Fruit fly (Drosophila melanogaster) whole organism, larva: ENCODE data around the gene CG32813.

Source experiments
- noc ChIP-seq: fragments of 200-800 bp; sonication (Bioruptor generic); optimal IDR thresholded peaks from 3 replicates; lab custom pipeline; 2019; ENCODE audit warnings: missing biosample characterization, mild to moderate bottlenecking, missing genetic modification characterization, moderate library complexity

CG32813 gene

DNA sequence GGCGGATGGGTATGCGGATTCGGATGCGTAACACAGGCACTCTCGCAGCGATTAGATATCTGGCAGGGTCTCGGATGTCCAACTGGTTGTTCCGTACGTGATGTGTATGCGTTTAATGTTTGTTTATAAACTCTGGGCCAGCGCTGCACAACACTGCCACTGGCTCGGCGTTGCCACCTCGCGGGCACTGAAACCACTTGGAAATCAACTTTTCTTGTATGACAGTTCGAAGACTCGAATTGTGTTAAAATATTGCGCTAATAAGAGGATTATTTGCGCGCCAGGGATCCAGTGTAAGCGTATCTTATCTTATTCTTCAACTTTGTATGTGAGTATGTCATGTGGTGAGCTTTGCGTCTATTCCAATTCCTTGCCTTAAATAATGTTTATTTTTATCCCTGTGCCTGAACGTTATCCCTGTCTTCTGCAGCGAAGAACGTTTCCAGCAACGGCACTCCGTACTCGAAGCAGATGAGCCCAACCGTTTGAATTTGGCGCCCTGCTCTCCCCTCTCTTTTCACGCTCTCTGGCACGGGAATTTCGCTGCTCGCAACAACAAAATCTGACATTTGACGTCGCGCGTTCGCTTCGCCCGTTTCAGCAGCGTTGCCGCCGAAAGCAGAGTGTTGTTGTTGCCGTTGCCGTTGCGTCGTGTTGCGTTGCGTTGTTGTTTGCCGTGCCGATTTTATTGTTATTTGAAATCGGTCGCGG lies at the start of gene CG32813, which contains the start of gene CG3719:
CG32813 (plus strand) TSS at position 565 of the 711 bp plus-strand sequence.
CG3719 (minus strand) TSS at position 131 of the 711 bp plus-strand sequence.
- no peak for TF ChIP-seq noc (tag; lab: Kevin White, UChicago)

DNA sequence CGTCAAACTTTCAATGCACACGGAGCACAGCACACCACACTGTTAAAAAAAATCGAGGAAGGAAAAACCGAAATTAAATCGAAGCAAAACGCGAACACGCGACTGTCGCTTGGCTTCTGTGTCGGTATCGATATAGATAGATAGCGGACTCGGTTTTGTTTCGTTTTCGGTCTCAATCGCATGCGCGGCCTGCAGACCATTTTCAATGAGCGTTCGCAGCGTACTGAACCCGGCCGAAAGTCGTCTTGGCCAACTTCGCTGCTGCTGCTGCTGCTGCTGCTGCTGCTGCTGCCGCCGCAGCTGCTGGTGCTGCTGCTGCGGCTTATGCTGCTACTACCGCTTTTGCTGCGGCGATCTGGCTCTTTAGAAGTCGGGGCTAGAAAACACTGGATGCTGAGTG lies 42.7 kb upstream of the CG32813 start:
- TF ChIP-seq noc (tag; lab: Kevin White, UChicago) = no peak

DNA sequence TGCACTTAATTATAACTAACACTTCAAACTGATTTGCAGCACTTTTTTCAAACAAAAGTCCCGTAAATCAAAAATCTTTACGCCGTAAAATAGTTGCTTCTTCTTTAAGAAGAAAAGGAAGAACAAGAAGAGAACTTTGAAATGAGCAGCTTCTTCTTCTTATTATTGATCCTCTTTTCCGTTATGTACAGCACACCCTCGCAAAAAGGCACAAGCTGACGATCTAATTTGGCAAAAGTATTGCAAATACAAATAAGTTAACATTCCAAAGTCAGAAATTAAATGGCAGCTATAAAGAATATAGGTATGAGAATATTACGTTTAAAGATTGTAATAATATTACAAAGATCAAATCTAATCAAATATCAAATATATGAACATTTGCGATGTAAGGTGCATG lies 39.2 kb upstream of the CG32813 start, which contains the start of gene CG11409:
CG11409 (minus strand) TSS at position 60 of the 400 bp plus-strand sequence.
- TF ChIP-seq noc (tag; lab: Kevin White, UChicago) = no peak

DNA sequence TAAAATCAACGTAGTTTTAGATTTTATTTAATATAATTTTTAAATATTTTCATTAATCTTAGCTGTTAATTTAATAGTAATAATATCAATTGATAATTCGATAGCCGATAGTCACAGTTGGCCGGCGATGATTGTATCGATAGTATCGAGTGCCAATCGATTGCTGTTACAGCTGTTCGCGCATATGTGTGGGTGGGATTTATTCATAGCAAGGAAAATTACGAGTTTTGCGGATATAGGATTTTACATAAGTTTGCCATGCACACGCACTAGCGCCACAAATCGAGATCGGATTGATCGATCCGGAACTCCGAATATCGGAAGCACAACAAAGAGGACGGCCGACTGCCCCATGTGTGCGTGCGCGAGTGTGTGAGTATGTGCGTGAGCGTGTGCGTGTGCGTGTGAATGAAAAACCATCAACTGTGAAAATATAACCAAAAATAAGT lies 38.7 kb upstream of the CG32813 start, which contains the start of gene Naa30A:
Naa30A (plus strand) TSS at position 163 of the 449 bp plus-strand sequence.
- no peak for TF ChIP-seq noc (tag; lab: Kevin White, UChicago)

DNA sequence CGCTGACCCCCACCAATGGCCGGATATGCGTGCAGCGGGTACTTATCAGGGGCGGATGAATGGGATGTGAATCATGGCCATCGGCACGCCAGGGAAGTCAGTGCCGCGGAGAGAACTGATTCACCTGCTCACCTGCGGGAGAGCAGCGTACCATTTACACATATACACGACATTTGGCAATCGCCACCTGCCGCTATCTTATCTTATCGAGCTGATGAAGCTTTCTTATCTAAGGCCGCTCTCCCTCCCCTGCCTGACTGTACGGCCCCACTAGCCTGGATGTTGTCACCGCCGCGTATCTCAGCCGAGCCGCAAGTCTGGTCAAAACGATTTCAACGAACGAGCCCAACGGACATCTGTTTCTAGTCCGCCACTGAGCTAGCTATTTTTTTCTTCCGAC lies 34.5 kb upstream of the CG32813 start, which contains the start of gene Tsp2A:
Tsp2A (plus strand) TSS at position 298 of the 400 bp plus-strand sequence.
- TF ChIP-seq noc (tag; lab: Kevin White, UChicago) = no peak

DNA sequence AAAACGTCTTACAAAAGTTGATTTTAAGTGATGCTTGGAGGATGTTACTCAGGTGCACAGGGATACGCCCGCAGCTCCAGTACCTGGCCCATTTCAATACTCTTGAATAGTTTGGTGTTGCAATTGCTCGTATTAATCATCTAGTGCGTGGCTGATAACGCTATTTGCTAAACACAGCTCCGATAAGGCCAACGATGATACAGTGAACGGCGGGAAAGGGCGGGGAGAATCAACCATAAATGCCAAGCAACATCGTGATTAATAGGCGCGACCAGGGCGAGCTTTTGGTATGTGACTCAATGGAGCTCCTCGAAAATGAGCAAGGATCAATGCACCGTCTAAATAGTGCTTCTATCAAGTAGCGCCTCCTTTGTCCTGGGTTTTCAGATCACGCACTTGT lies 33.9 kb upstream of the CG32813 start:
- TF ChIP-seq noc (tag; lab: Kevin White, UChicago) = no peak

DNA sequence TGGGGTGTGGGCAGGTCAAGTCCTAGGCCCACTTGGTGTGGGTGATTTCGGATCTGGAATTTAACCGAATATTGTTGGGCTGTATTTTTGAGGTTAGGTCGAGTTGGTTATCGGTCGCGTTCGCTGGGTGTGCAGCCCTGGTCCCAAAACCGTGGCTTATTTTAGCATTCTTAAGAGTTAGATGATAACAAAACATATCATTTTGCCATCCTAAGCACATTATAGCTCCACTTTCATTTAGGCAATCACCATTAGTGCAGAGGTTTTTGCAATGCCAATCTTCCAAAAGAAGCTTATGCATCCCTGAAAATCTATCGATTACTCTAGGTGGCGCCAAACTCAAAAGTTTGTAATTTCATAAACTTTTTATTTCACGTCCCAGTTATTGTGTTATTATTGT lies 31.5 kb upstream of the CG32813 start, which contains the start of gene MTPAP:
MTPAP (minus strand) TSS at position 103 of the 400 bp plus-strand sequence.
- no peak for TF ChIP-seq noc (tag; lab: Kevin White, UChicago)

DNA sequence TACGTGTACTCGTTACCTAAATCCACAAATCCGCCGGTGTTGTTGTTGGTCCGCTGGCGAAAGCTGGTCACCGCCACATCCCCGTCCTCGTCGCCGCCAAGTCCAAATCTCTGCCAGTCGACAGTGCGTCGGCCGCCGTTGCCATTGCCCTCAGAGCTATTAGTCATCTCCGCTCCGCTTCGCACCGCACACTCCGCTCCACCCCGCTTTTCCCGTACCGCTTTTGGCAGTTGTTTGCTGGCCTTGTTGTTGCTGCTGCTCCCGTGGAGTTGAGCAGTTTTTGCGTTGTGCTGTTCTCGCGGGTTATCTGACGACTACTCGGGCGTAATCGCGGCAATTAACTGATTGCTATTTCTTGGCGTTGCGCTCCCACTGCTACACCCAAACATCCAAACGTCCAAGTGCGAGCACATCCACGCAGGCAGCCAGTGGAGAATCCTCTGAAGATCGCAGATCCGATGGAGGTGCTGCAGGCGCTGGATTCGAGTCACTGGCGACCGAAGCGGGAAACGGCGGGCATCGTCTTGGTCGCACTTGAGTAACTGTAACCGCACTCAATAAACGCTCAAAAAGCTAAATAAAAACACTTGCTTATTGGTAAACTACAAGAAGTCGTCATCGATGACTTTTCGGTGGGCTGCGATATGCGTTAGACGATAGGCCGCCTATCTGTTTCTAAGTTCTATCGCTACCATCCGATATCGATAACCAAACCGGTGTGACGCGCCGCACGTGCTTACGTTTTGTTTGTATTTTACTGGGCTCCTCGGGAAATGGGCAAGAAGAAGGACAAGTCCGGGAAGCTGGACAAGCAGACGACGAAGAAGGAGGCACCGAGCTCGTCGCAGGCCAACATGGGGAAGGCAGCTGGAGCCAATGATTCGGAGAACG lies 27.1 kb upstream of the CG32813 start, which contains the start of the genes CG12773 and CG11417:
CG12773 (minus strand) TSS at position 660 of the 891 bp plus-strand sequence.
CG11417 (plus strand) TSS at position 693 of the 891 bp plus-strand sequence.
- no peak for TF ChIP-seq noc (tag; lab: Kevin White, UChicago)

DNA sequence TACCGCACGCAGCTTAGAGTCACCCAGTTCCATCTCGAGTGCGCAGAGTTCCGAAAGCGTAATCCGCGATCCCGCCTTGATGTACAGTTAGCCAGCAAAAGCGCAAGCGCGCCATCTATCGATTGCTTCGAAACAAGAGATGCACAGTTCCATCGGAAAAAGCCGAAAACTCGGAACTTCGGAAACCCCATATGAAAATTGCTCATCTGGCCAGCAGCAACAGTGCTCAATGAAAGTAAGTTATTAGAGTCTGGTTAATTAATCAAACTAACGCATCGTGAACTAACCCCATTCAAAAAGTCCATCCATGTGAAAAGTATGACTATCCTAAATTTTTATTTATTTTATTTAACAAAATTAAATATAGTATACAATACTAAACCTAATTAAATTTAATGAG lies 23.2 kb upstream of the CG32813 start, which contains the start of gene png:
png (minus strand) TSS at position 101 of the 400 bp plus-strand sequence.
- TF ChIP-seq noc (tag; lab: Kevin White, UChicago) = no peak

DNA sequence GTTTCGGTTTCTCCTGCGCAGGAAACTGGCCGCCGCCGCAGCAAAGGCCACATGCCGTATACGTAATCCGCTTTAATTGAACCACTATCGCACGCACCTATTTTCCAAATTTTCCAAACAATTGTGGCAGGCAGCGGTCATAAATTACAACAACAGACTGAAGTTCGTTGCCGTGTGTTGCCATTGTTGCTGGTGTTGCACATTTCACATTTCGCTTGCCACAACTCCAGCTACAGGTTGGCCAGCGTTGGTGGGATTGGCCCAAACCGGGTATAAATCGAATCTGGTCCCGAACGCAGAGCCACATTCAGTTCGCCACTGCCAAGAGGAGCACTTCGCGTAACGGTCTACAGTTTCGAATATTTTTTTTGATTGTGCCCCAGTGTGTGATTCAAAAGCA lies 11.8 kb upstream of the CG32813 start, which contains the start of gene CG14770:
CG14770 (plus strand) TSS at position 301 of the 400 bp plus-strand sequence.
- TF ChIP-seq noc (tag; lab: Kevin White, UChicago) = no peak

DNA sequence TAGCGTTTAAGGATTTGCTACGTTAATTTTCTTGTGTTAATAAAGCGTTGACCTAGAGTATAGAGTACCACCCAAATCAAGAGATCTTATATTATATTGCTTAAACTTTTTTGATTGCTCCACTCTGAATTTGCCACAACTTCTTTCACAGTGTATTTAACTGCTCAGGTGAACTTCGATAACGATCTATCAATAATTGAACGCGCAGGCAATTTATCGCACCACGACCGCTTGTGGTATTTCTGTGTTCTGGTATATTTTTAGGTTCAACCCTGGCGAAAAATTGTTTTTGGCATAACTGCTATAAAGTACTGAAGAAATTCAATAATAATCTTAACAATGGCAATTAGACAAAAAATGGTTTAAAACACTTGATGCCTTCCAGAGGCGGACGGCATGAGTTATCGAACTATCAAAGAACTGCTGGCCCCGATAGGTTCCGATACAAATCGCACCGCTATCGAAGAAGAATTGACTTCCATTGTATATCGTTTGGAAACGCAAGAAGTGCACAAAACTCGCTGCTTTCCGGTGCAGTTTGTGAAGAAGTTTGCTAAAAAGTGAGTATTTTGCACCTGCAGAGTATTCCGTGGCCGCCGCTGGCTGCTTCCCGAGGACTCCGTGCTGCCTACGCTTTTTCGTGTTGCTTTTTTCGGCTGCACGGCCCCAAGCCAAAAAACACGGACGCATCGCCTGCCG lies 10.5 kb upstream of the CG32813 start, which contains the start of gene ssx:
ssx (plus strand) TSS at position 477 of the 699 bp plus-strand sequence.
- TF ChIP-seq noc (tag; lab: Kevin White, UChicago) = no peak

DNA sequence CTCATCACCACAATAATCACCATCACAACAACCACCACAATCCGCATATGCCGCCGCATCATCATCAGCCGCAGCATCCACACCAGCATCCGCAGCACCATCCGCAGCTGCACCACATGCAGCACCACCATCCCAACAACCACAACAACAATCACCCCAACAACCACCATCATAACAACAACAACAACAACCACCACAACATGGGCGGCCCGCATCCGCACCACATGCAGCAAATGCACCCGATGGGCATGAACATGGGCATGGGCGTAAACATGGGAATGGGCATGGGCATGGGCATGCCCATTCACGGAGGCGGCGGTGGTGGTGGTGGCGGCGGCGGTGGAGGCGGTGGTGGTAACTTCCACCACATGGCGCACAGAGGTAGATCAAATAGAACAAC lies 8.0 kb upstream of the CG32813 start:
- TF ChIP-seq noc (tag; lab: Kevin White, UChicago) = no peak

DNA sequence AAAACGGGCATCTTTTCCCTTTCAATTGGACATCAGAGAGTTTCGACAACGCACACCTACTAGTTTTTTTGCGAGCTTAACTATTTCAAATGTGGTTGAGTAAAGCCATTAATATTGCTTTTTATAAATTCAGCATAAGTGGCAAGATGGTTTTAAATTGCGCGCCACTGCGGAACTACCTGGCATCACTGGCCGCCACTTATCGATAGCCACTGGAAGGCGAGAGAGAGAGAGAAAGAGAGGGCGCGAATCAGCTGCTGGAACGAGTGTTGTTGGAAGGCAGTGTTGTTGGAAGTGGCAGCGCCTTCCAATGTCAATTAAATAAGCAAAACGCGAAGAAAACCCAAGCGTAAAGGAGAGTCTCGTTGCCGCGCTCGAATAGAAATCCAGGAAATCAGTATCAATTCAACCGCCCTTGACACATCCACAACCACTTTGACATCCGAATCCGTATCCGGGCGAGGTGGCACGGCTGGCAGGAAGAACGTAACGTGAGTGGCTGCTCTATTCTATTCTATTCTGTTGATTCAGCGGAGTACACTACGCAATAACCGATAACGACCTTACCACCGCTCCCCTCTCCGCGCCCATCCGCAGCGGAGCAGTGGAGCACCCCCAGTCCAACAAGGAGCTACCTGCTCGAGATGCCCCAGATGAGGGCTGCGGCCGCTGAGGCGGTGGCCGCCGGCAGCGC lies 5.3 kb upstream of the CG32813 start, which contains the start of gene AMPKalpha:
AMPKalpha (plus strand) TSS at position 272 of the 694 bp plus-strand sequence.
- TF ChIP-seq noc (tag; lab: Kevin White, UChicago) = no peak
